Fruit fly (Drosophila melanogaster) whole organism, embryonic: ENCODE data around the gene CG2854.

ENCODE experiments used
- Aef1 ChIP-seq: fragments of 200-800 bp; sonication (Bioruptor generic); IDR thresholded peaks from 3 replicates; pipeline ENCODE4 v1.3.6; 2022; ENCODE audit warnings: missing biosample characterization, missing genetic modification characterization
- B-H1 ChIP-seq: fragments of 200-800 bp; sonication (Bioruptor generic); IDR thresholded peaks from 3 replicates; pipeline ENCODE4 v1.3.6; 2022; ENCODE audit warnings: missing biosample characterization, missing genetic modification characterization
- CG10267 ChIP-seq: fragments of 200-800 bp; sonication (Bioruptor generic); optimal IDR thresholded peaks from 2 replicates; lab custom pipeline; 2018; ENCODE audit warnings: missing biosample characterization, mild to moderate bottlenecking, missing genetic modification characterization, moderate library complexity
- CG12236 ChIP-seq: fragments of 200-800 bp; sonication (Bioruptor generic); optimal IDR thresholded peaks from 2 replicates; lab custom pipeline; 2016; ENCODE audit warnings: missing biosample characterization, missing genetic modification characterization
- CG14667 ChIP-seq: fragments of 200-800 bp; sonication (Bioruptor generic); IDR thresholded peaks from 2 replicates; pipeline ENCODE4 v1.3.6; 2022; ENCODE audit warnings: missing biosample characterization, missing genetic modification characterization
- CG15073 ChIP-seq: fragments of 200-800 bp; sonication (Bioruptor generic); optimal IDR thresholded peaks from 2 replicates; lab custom pipeline; 2016; ENCODE audit warnings: missing biosample characterization, missing genetic modification characterization
- CG15514 ChIP-seq: fragments of 200-800 bp; sonication (Bioruptor generic); optimal IDR thresholded peaks from 3 replicates; lab custom pipeline; 2017; ENCODE audit warnings: missing biosample characterization, missing genetic modification characterization, mild to moderate bottlenecking, moderate library complexity, missing genetic modification reagents
- CG1603 ChIP-seq: fragments of 200-800 bp; sonication (Bioruptor generic); optimal IDR thresholded peaks from 2 replicates; lab custom pipeline; 2019; ENCODE audit warnings: missing biosample characterization, mild to moderate bottlenecking, missing genetic modification characterization, moderate library complexity
- CG16815 ChIP-seq: fragments of 200-800 bp; sonication (Bioruptor generic); optimal IDR thresholded peaks from 3 replicates; lab custom pipeline; 2017; ENCODE audit warnings: missing biosample characterization, mild to moderate bottlenecking, missing genetic modification characterization
- CG17359 ChIP-seq: fragments of 200-800 bp; sonication (Bioruptor generic); optimal IDR thresholded peaks from 3 replicates; lab custom pipeline; 2018; ENCODE audit warnings: missing biosample characterization, mild to moderate bottlenecking, missing genetic modification characterization, moderate library complexity
- CG17385 ChIP-seq: fragments of 200-800 bp; sonication (Bioruptor generic); optimal IDR thresholded peaks from 3 replicates; lab custom pipeline; 2018; ENCODE audit warnings: missing biosample characterization, mild to moderate bottlenecking, missing genetic modification characterization
- CG18011 ChIP-seq: fragments of 200-800 bp; sonication (Bioruptor generic); optimal IDR thresholded peaks from 2 replicates; lab custom pipeline; 2017; ENCODE audit warnings: missing biosample characterization, missing genetic modification characterization, mild to moderate bottlenecking, moderate library complexity, missing genotype
- CG18262 ChIP-seq: fragments of 200-800 bp; optimal IDR thresholded peaks from 3 replicates; lab custom pipeline; 2019; ENCODE audit warnings: missing biosample characterization, mild to moderate bottlenecking, missing genetic modification characterization, moderate library complexity
- CG18764 ChIP-seq: fragments of 200-800 bp; sonication (Bioruptor generic); optimal IDR thresholded peaks from 3 replicates; lab custom pipeline; 2016; ENCODE audit warnings: missing biosample characterization, missing genetic modification characterization
- CG2129 ChIP-seq: fragments of 200-800 bp; sonication (Bioruptor generic); IDR thresholded peaks from 2 replicates; pipeline ENCODE4 v1.3.6; 2022; ENCODE audit warnings: missing biosample characterization, missing genetic modification characterization; ENCODE audit not compliant: partially characterized antibody
- CG2889 ChIP-seq: fragments of 200-800 bp; sonication (Bioruptor generic); IDR thresholded peaks from 3 replicates; pipeline ENCODE4 v1.3.6; 2022; ENCODE audit warnings: missing biosample characterization, missing genetic modification characterization
- CG30020 ChIP-seq: fragments of 200-800 bp; optimal IDR thresholded peaks from 2 replicates; lab custom pipeline; 2019; ENCODE audit warnings: missing biosample characterization, mild to moderate bottlenecking, missing genetic modification characterization, moderate library complexity
- CG34376 ChIP-seq: fragments of 200-800 bp; sonication (Bioruptor generic); optimal IDR thresholded peaks from 2 replicates; lab custom pipeline; 2018; ENCODE audit warnings: missing biosample characterization, mild to moderate bottlenecking, missing genetic modification characterization
- CG4617 ChIP-seq: fragments of 200-800 bp; sonication (Bioruptor generic); optimal IDR thresholded peaks from 3 replicates; lab custom pipeline; 2016; ENCODE audit warnings: missing biosample characterization, missing genetic modification characterization, borderline replicate concordance
- CG5245 ChIP-seq: fragments of 200-800 bp; sonication (Bioruptor generic); optimal IDR thresholded peaks from 3 replicates; lab custom pipeline; 2016; ENCODE audit warnings: missing biosample characterization, missing genetic modification characterization
- CG7357 ChIP-seq: fragments of 200-800 bp; sonication (Bioruptor generic); IDR thresholded peaks from 3 replicates; pipeline ENCODE4 v1.3.6; 2022; ENCODE audit warnings: missing biosample characterization, missing genetic modification characterization
- CG7928 ChIP-seq: fragments of 200-800 bp; sonication (Bioruptor generic); optimal IDR thresholded peaks from 2 replicates; lab custom pipeline; 2017; ENCODE audit warnings: missing biosample characterization, mild to moderate bottlenecking, missing genetic modification characterization
- CG8089 ChIP-seq: fragments of 200-800 bp; sonication (Bioruptor generic); optimal IDR thresholded peaks from 3 replicates; lab custom pipeline; 2016; ENCODE audit warnings: missing biosample characterization, missing genetic modification characterization
- CG8281 ChIP-seq: fragments of 200-800 bp; sonication (Bioruptor generic); optimal IDR thresholded peaks from 2 replicates; lab custom pipeline; 2018; ENCODE audit warnings: missing biosample characterization, mild to moderate bottlenecking, missing genetic modification characterization, moderate library complexity
- CG8924 ChIP-seq: fragments of 200-800 bp; optimal IDR thresholded peaks from 3 replicates; lab custom pipeline; 2019; ENCODE audit warnings: missing biosample characterization, mild to moderate bottlenecking, missing genetic modification characterization, moderate library complexity
- CrebB ChIP-seq: fragments of 200-800 bp; sonication (Bioruptor generic); optimal IDR thresholded peaks from 3 replicates; lab custom pipeline; 2018; ENCODE audit warnings: missing biosample characterization, mild to moderate bottlenecking, missing genetic modification characterization
- D19B ChIP-seq: fragments of 200-800 bp; sonication (Bioruptor generic); optimal IDR thresholded peaks from 2 replicates; lab custom pipeline; 2017; ENCODE audit warnings: missing biosample characterization, mild to moderate bottlenecking, missing genetic modification characterization
- Gsc ChIP-seq: fragments of 200-800 bp; sonication (Bioruptor generic); IDR thresholded peaks from 2 replicates; pipeline ENCODE4 v1.3.6; 2022; ENCODE audit warnings: missing biosample characterization, missing genetic modification characterization
- HLHmδ ChIP-seq: fragments of 200-800 bp; sonication (Bioruptor generic); optimal IDR thresholded peaks from 2 replicates; lab custom pipeline; 2018; ENCODE audit warnings: missing biosample characterization, mild to moderate bottlenecking, missing genetic modification characterization, moderate library complexity
- Hand ChIP-seq: fragments of 200-800 bp; sonication (Bioruptor generic); optimal IDR thresholded peaks from 2 replicates; lab custom pipeline; 2017; ENCODE audit warnings: mild to moderate bottlenecking, missing biosample characterization, missing genetic modification reagents, missing genetic modification characterization
- Hmx ChIP-seq: fragments of 200-800 bp; sonication (Bioruptor generic); optimal IDR thresholded peaks from 2 replicates; lab custom pipeline; 2016; ENCODE audit warnings: missing biosample characterization, missing genetic modification characterization
- Hr3 ChIP-seq: fragments of 200-800 bp; sonication (Bioruptor generic); optimal IDR thresholded peaks from 3 replicates; lab custom pipeline; 2016; ENCODE audit warnings: missing biosample characterization, missing genetic modification characterization
- Mes4 ChIP-seq: fragments of 200-800 bp; sonication (Bioruptor generic); optimal IDR thresholded peaks from 2 replicates; lab custom pipeline; 2016; ENCODE audit warnings: missing biosample characterization, missing genetic modification characterization
- NFAT ChIP-seq: fragments of 200-800 bp; sonication (Bioruptor generic); IDR thresholded peaks from 2 replicates; pipeline ENCODE4 v1.3.6; 2022; ENCODE audit warnings: missing biosample characterization, missing genetic modification characterization
- Poxn ChIP-seq: fragments of 200-800 bp; sonication (Bioruptor generic); IDR thresholded peaks from 2 replicates; pipeline ENCODE4 v1.3.6; 2022; ENCODE audit warnings: missing biosample characterization, missing genetic modification characterization
- Sox102F ChIP-seq: fragments of 200-800 bp; sonication (Bioruptor generic); optimal IDR thresholded peaks from 2 replicates; lab custom pipeline; 2018; ENCODE audit warnings: missing biosample characterization, mild to moderate bottlenecking, missing genetic modification characterization, moderate library complexity
- cad ChIP-seq: fragments of >200 bp; optimal IDR thresholded peaks from 2 replicates; lab custom pipeline; 2017; ENCODE audit warnings: missing biosample characterization, missing genetic modification characterization
- caup ChIP-seq: fragments of 200-800 bp; sonication (Bioruptor generic); optimal IDR thresholded peaks from 3 replicates; lab custom pipeline; 2017; ENCODE audit warnings: missing biosample characterization, mild to moderate bottlenecking, missing genetic modification characterization, moderate library complexity; ENCODE audit not compliant: severe bottlenecking
- cg ChIP-seq: fragments of 200-800 bp; sonication (Bioruptor generic); optimal IDR thresholded peaks from 3 replicates; lab custom pipeline; 2019; ENCODE audit warnings: missing biosample characterization, mild to moderate bottlenecking, missing genetic modification characterization, moderate library complexity
- ewg ChIP-seq: fragments of 200-800 bp; sonication (Bioruptor generic); optimal IDR thresholded peaks from 3 replicates; lab custom pipeline; 2017; ENCODE audit warnings: mild to moderate bottlenecking, missing biosample characterization, missing genetic modification reagents, missing genetic modification characterization
- gro ChIP-seq: fragments of 200-800 bp; sonication (Bioruptor generic); optimal IDR thresholded peaks from 2 replicates; lab custom pipeline; 2016; ENCODE audit warnings: missing biosample characterization, missing genetic modification characterization
- gsb ChIP-seq: fragments of 200-800 bp; sonication (Bioruptor generic); IDR thresholded peaks from 2 replicates; pipeline ENCODE4 v1.3.6; 2022; ENCODE audit warnings: missing biosample characterization, missing genetic modification characterization
- ind ChIP-seq: fragments of 200-800 bp; sonication (Bioruptor generic); optimal IDR thresholded peaks from 3 replicates; lab custom pipeline; 2016; ENCODE audit warnings: missing biosample characterization, missing genetic modification characterization
- lilli ChIP-seq: fragments of 200-800 bp; sonication (Bioruptor generic); optimal IDR thresholded peaks from 3 replicates; lab custom pipeline; 2016; ENCODE audit warnings: missing biosample characterization, missing genetic modification characterization
- prd ChIP-seq, 3 experiments: fragments of >200 bp in 2 of 3; fragments of 200-800 bp in 1 of 3; sonication (Bioruptor generic) in 1 of 3; optimal IDR thresholded peaks in 2 of 3; IDR thresholded peaks in 1 of 3; 2 replicates in 2 of 3; 3 replicates in 1 of 3; pipeline versions ENCODE4 v1.3.6 to Lab custom; 2017 to 2022; ENCODE audit warnings: missing biosample characterization in 1 of 3, missing genetic modification characterization in 1 of 3
- rib ChIP-seq: fragments of 200-800 bp; sonication (Bioruptor generic); IDR thresholded peaks from 2 replicates; pipeline ENCODE4 v1.3.6; 2022; ENCODE audit warnings: missing biosample characterization, missing genetic modification characterization
- slou ChIP-seq: fragments of 200-800 bp; sonication (Bioruptor generic); optimal IDR thresholded peaks from 3 replicates; lab custom pipeline; 2016; ENCODE audit warnings: missing biosample characterization, missing genetic modification characterization
- tna ChIP-seq: fragments of 200-800 bp; sonication (Bioruptor generic); IDR thresholded peaks from 2 replicates; pipeline ENCODE4 v1.3.6; 2022; ENCODE audit warnings: missing biosample characterization, missing genetic modification characterization; ENCODE audit not compliant: partially characterized antibody
- unpg ChIP-seq: fragments of 200-800 bp; sonication (Bioruptor generic); optimal IDR thresholded peaks from 3 replicates; lab custom pipeline; 2018; ENCODE audit warnings: missing biosample characterization, mild to moderate bottlenecking, missing genetic modification characterization, moderate library complexity
- zfh1 ChIP-seq: fragments of 200-800 bp; sonication (Bioruptor generic); IDR thresholded peaks from 3 replicates; pipeline ENCODE4 v1.3.6; 2022; ENCODE audit warnings: missing biosample characterization, missing genetic modification characterization

Gene CG2854

dm6 chrX:2301069-2301508 lies 25.8 kb upstream of the CG2854 start (continued):
- TF ChIP-seq Hr3 (GFP tag; lab: Kevin White, UChicago) (peak; percentile 37), caup (GFP tag; lab: Kevin White, UChicago) (peak; percentile 30), CG15073 (GFP tag; lab: Kevin White, UChicago) (no peak), CG14667 (GFP tag; lab: Robert Waterston, UW) (no peak), gro (GFP tag; lab: Kevin White, UChicago) (no peak), CG7928 (GFP tag; lab: Kevin White, UChicago) (peak; percentile 15), CG15514 (peak; percentile 63), CG16815 (peak; percentile 46), Hand (peak; percentile 55), tna (GFP tag; lab: Robert Waterston, UW) (no peak), prd (optimal IDR thresholded peaks at IDR 0.05; lab: Kevin White, UChicago) (no peak), prd (GFP tag; IDR thresholded peaks at IDR 0.05; lab: Robert Waterston, UW) (peak; percentile 60; the same call in 2 of the 3 replicates), gsb (GFP tag; lab: Robert Waterston, UW) (peak; percentile 40; the same call in 1 of the 2 replicates), rib (no peak), CG4617 (GFP tag; lab: Kevin White, UChicago) (no peak), CG2889 (GFP tag; lab: Robert Waterston, UW) (peak; percentile 43; the same call in 1 of the 3 replicates), CG2129 (GFP tag; lab: Robert Waterston, UW) (no peak), CG34376 (GFP tag; lab: Kevin White, UChicago) (peak; percentile 21), HLHmδ (peak; percentile 78), Sox102F (GFP tag; lab: Kevin White, UChicago) (peak; percentile 22), ind (GFP tag; lab: Kevin White, UChicago) (peak; percentile 56), CG17385 (no peak), CG8089 (GFP tag; lab: Kevin White, UChicago) (no peak), CG18011 (GFP tag; lab: Kevin White, UChicago) (peak; percentile 34), CG30020 (tag; lab: Kevin White, UChicago) (no peak), CG18764 (GFP tag; lab: Kevin White, UChicago) (no peak), zfh1 (GFP tag; lab: Robert Waterston, UW) (no peak), CG7357 (GFP tag; lab: Robert Waterston, UW) (peak; percentile 51; the same call in 2 of the 3 replicates), CrebB (tag; lab: Kevin White, UChicago) (no peak), D19B (peak; percentile 42), CG8924 (peak; percentile 44), CG1603 (tag; lab: Kevin White, UChicago) (peak; percentile 36), ewg (peak; percentile 19), NFAT (peak; percentile 53), CG8281 (no peak), unpg (peak; percentile 35), Gsc (GFP tag; lab: Robert Waterston, UW) (no peak), Mes4 (GFP tag; lab: Kevin White, UChicago) (no peak), B-H1 (peak; percentile 34; the same call in 1 of the 3 replicates), CG18262 (no peak), CG5245 (GFP tag; lab: Kevin White, UChicago) (no peak), lilli (peak; percentile 38), cg (no peak), Aef1 (GFP tag; lab: Robert Waterston, UW) (peak; percentile 48; the same call in 2 of the 3 replicates), CG17359 (tag; lab: Kevin White, UChicago) (peak; percentile 15), Hmx (GFP tag; lab: Kevin White, UChicago) (no peak), CG10267 (no peak), cad (GFP tag; lab: Kevin White, UChicago) (no peak), Poxn (GFP tag; lab: Robert Waterston, UW) (no peak), CG12236 (no peak), slou (GFP tag; lab: Kevin White, UChicago) (no peak)
